Fruit fly (Drosophila melanogaster): ENCODE data around the gene CG7600.

DNA sequence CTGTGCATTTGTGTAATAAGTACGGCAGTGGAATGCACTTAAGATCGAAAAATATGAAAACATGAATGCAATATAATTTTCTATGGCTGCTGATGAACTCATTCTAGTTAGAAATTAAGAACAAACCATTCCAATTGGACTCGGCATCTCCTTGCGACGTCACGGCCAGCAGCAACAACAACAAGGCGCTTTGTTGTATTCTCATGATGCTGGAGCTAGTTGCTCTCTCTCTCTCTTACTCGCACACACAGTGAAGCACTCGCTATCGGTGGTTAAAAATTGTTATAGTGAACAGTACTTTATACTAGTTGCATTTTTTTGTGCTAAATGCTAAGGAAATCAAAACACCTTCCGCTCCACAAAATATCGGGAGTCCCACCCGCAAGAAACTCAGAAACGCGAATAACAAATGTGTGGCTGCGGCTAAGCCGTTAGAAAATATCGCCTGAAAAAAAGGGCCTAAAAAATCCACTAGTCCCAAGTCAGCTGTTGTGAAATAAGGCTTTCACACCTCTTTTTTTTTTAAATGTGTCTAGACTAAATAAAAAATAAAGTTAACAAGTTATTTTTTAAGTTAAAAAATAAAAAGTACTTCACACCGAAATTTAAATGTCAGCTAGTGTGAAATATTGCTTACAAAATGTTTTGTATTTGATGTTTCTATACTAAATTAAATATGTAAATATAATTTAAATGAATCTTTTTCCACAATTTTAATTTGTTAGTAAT, 4.8 kb upstream of the CG7600 start, which contains the start of gene Plod:
- no peak for TF ChIP-seq al (GFP tag; IDR thresholded peaks at IDR 0.05)
- TF ChIP-seq bbx (GFP tag; IDR thresholded peaks at IDR 0.05; ENCODE audit: partially characterized antibody) = peak; percentile 65; the same call in 1 of the 2 replicates
- TF ChIP-seq cg (GFP tag; optimal IDR thresholded peaks at IDR 0.05) = no peak
- TF ChIP-seq peb (GFP tag; IDR thresholded peaks at IDR 0.05) = no peak
- no peak for TF ChIP-seq yki (optimal IDR thresholded peaks at IDR 0.05)
- TF ChIP-seq Ssrp (tag; optimal IDR thresholded peaks at IDR 0.05) = peak; percentile 39
- TF ChIP-seq CG11723 (GFP tag; optimal IDR thresholded peaks at IDR 0.05) = no peak
- TF ChIP-seq psq (GFP tag; optimal IDR thresholded peaks at IDR 0.05) = peak; percentile 43
- peak; percentile 13 for TF ChIP-seq Camta (GFP tag; optimal IDR thresholded peaks at IDR 0.05)
